Worm (Caenorhabditis elegans) whole organism, L4 larva: ENCODE measurements around the gene K11E4.1.

Source experiments
- F44E2.7 ChIP-seq: fragments of 200-800 bp; sonication (Bioruptor generic); IDR thresholded peaks from 2 replicates; pipeline ENCODE4 v2.1.2; 2022; ENCODE audit warnings: missing genetic modification characterization, missing compliant biosample characterization
- R02D3.7 ChIP-seq: fragments of 150-350 bp; sonication (generic microtip); optimal IDR thresholded peaks from 3 replicates; lab custom pipeline; 2014; ENCODE audit warnings: missing biosample characterization, missing genetic modification characterization
- T20F7.1 ChIP-seq: fragments of 200-800 bp; sonication (Bioruptor generic); optimal IDR thresholded peaks from 2 replicates; lab custom pipeline; 2018; ENCODE audit warnings: mild to moderate bottlenecking, missing genetic modification characterization, missing compliant biosample characterization
- aha-1 ChIP-seq: fragments of 150-350 bp; peaks from one replicate; lab custom pipeline; 2014; ENCODE audit warnings: missing biosample characterization, missing genetic modification characterization
- aly-2 ChIP-seq: sonication (generic microtip); optimal IDR thresholded peaks from 2 replicates; lab custom pipeline; 2018; ENCODE audit warnings: missing biosample characterization, missing genetic modification characterization
- ces-1 ChIP-seq: fragments of 150-350 bp; sonication (generic microtip); optimal IDR thresholded peaks from 4 replicates; lab custom pipeline; 2014; ENCODE audit warnings: missing biosample characterization, missing genetic modification reagents, missing genetic modification characterization
- daf-16 ChIP-seq, 3 experiments: sonication (generic microtip); optimal IDR thresholded peaks; 2 replicates each; lab custom pipeline; 2016 to 2017; ENCODE audit warnings: missing genetic modification characterization in 3 of 3, missing genetic modification reagents in 3 of 3, mild to moderate bottlenecking in 2 of 3, missing compliant biosample characterization in 2 of 3, missing biosample characterization in 1 of 3, moderate library complexity in 1 of 3
- dmd-6 ChIP-seq: fragments of 200-800 bp; sonication (Bioruptor generic); IDR thresholded peaks from 2 replicates; pipeline ENCODE4 v1.3.6; 2022; ENCODE audit warnings: missing genetic modification reagents, missing genetic modification characterization, missing compliant biosample characterization
- dve-1 ChIP-seq: sonication (generic microtip); optimal IDR thresholded peaks from 2 replicates; lab custom pipeline; 2017; ENCODE audit warnings: antibody characterized with exemption, mild to moderate bottlenecking, missing genetic modification characterization, missing compliant biosample characterization; ENCODE audit not compliant: insufficient read depth
- egl-43 ChIP-seq: fragments of 200-800 bp; sonication (Bioruptor generic); IDR thresholded peaks from 2 replicates; pipeline ENCODE4 v1.3.6; 2022; ENCODE audit warnings: missing genetic modification reagents, missing genetic modification characterization, missing compliant biosample characterization
- fos-1 ChIP-seq: fragments of 150-350 bp; optimal IDR thresholded peaks from 2 replicates; lab custom pipeline; 2014; ENCODE audit warnings: missing biosample characterization, missing genetic modification characterization
- gei-8 ChIP-seq: fragments of 200-800 bp; sonication (Bioruptor generic); optimal IDR thresholded peaks from 2 replicates; lab custom pipeline; 2018; ENCODE audit warnings: mild to moderate bottlenecking, missing genetic modification characterization, missing compliant biosample characterization
- hlh-11 ChIP-seq: fragments of 200-800 bp; sonication (Bioruptor generic); optimal IDR thresholded peaks from 2 replicates; lab custom pipeline; 2018; ENCODE audit warnings: mild to moderate bottlenecking, missing genetic modification characterization, missing compliant biosample characterization
- lin-1 ChIP-seq: fragments of 200-800 bp; sonication (Bioruptor generic); IDR thresholded peaks from 2 replicates; pipeline ENCODE4 v1.3.6; 2022; ENCODE audit warnings: missing genetic modification reagents, missing genetic modification characterization, missing compliant biosample characterization
- lin-13 ChIP-seq: fragments of 150-350 bp; optimal IDR thresholded peaks from 2 replicates; lab custom pipeline; 2014; ENCODE audit warnings: missing biosample characterization, missing genetic modification reagents, missing genetic modification characterization
- lin-15B ChIP-seq: fragments of 150-350 bp; sonication (generic microtip); optimal IDR thresholded peaks from 3 replicates; lab custom pipeline; 2014; ENCODE audit warnings: missing biosample characterization, missing genetic modification characterization
- lir-3 ChIP-seq: sonication (generic microtip); optimal IDR thresholded peaks from 2 replicates; lab custom pipeline; 2016; ENCODE audit warnings: mild to moderate bottlenecking, missing genetic modification characterization, missing compliant biosample characterization
- madf-9 ChIP-seq: fragments of 200-800 bp; sonication (Bioruptor generic); conservative IDR thresholded peaks from 2 replicates; pipeline ENCODE4 v1.3.6; 2022; ENCODE audit warnings: missing genetic modification reagents, missing genetic modification characterization, missing compliant biosample characterization
- mdl-1 ChIP-seq, 2 experiments: fragments of 150-350 bp in 1 of 2; sonication (generic microtip) in 1 of 2; optimal IDR thresholded peaks; 2 replicates each; lab custom pipeline; 2014 to 2017; ENCODE audit warnings: missing biosample characterization in 2 of 2, missing genetic modification characterization in 2 of 2
- mep-1 ChIP-seq: fragments of 150-350 bp; sonication (generic microtip); optimal IDR thresholded peaks from 3 replicates; lab custom pipeline; 2014; ENCODE audit warnings: missing biosample characterization, missing genetic modification characterization
- mxl-3 ChIP-seq: fragments of 200-800 bp; sonication (Bioruptor generic); optimal IDR thresholded peaks from 2 replicates; lab custom pipeline; 2018; ENCODE audit warnings: mild to moderate bottlenecking, missing genetic modification characterization, missing compliant biosample characterization
- nhr-10 ChIP-seq: fragments of 150-350 bp; optimal IDR thresholded peaks from 2 replicates; lab custom pipeline; 2014; ENCODE audit warnings: missing biosample characterization, missing genetic modification characterization
- nhr-28 ChIP-seq: fragments of 150-350 bp; optimal IDR thresholded peaks from 2 replicates; lab custom pipeline; 2014; ENCODE audit warnings: missing biosample characterization, missing genetic modification characterization
- nhr-41 ChIP-seq: fragments of 200-800 bp; sonication (Bioruptor generic); IDR thresholded peaks from 2 replicates; pipeline ENCODE4 v1.3.6; 2022; ENCODE audit warnings: missing genetic modification reagents, missing genetic modification characterization, missing compliant biosample characterization
- nhr-42 ChIP-seq: fragments of 200-800 bp; sonication (Bioruptor generic); IDR thresholded peaks from 2 replicates; pipeline ENCODE4 v1.3.6; 2022; ENCODE audit warnings: missing genetic modification characterization, missing compliant biosample characterization
- pha-4 ChIP-seq, 2 experiments: fragments of 150-350 bp in 1 of 2; fragments of 200-800 bp in 1 of 2; sonication (Bioruptor generic) in 1 of 2; IDR thresholded peaks in 1 of 2; optimal IDR thresholded peaks in 1 of 2; 2 replicates each; pipeline versions ENCODE4 v1.3.6 to Lab custom; 2014 to 2022; ENCODE audit warnings: missing genetic modification characterization in 2 of 2, missing genetic modification reagents in 2 of 2, missing biosample characterization in 1 of 2, missing compliant biosample characterization in 1 of 2
- php-3 ChIP-seq: fragments of 200-800 bp; sonication (Bioruptor generic); IDR thresholded peaks from 2 replicates; pipeline ENCODE4 v1.3.6; 2022; ENCODE audit warnings: missing genetic modification reagents, missing genetic modification characterization, missing compliant biosample characterization
- pqm-1 ChIP-seq: sonication (generic microtip); optimal IDR thresholded peaks from 2 replicates; lab custom pipeline; 2017; ENCODE audit warnings: missing biosample characterization, missing genetic modification characterization
- set-16 ChIP-seq: fragments of 200-800 bp; sonication (Bioruptor generic); IDR thresholded peaks from 2 replicates; pipeline ENCODE4 v1.3.6; 2022; ENCODE audit warnings: missing genetic modification reagents, missing genetic modification characterization, missing compliant biosample characterization
- snpc-1.2 ChIP-seq: fragments of 200-800 bp; sonication (Bioruptor generic); IDR thresholded peaks from 2 replicates; pipeline ENCODE4 v1.3.6; 2022; ENCODE audit warnings: missing genetic modification reagents, missing genetic modification characterization, missing compliant biosample characterization
- snpc-4 ChIP-seq: fragments of 150-350 bp; optimal IDR thresholded peaks from 2 replicates; lab custom pipeline; 2014; ENCODE audit warnings: missing biosample characterization, missing genetic modification characterization
- spr-3 ChIP-seq: fragments of 200-800 bp; sonication (Bioruptor generic); optimal IDR thresholded peaks from 2 replicates; lab custom pipeline; 2018; ENCODE audit warnings: mild to moderate bottlenecking, missing genetic modification characterization, missing compliant biosample characterization
- unc-39 ChIP-seq: sonication (generic microtip); optimal IDR thresholded peaks from 2 replicates; lab custom pipeline; 2017; ENCODE audit warnings: missing biosample characterization, missing genetic modification characterization
- unc-62 ChIP-seq, 3 experiments: fragments of 150-350 bp in 1 of 3; sonication (generic microtip); optimal IDR thresholded peaks in 2 of 3; peaks in 1 of 3; 1 replicate in 1 of 3; 2 replicates in 2 of 3; lab custom pipeline; 2014 to 2017; ENCODE audit warnings: missing biosample characterization in 3 of 3, missing genetic modification characterization in 3 of 3, missing genetic modification reagents in 3 of 3, missing genotype in 1 of 3
- zfp-3 ChIP-seq: fragments of 200-800 bp; sonication (Bioruptor generic); conservative IDR thresholded peaks from 2 replicates; pipeline ENCODE4 v1.3.6; 2022; ENCODE audit warnings: missing genetic modification reagents, missing genetic modification characterization, missing compliant biosample characterization
- ztf-11 ChIP-seq: fragments of 150-350 bp; optimal IDR thresholded peaks from 2 replicates; lab custom pipeline; 2014; ENCODE audit warnings: missing biosample characterization, missing genetic modification characterization
- ztf-7 ChIP-seq: fragments of 150-350 bp; optimal IDR thresholded peaks from 2 replicates; lab custom pipeline; 2014; ENCODE audit warnings: missing biosample characterization, missing genetic modification characterization

Gene K11E4.1

ce11 chrX:13759676-13760447, 45.9 kb downstream of the K11E4.1 start, which contains the start of gene cest-13:
Gene cest-13 (plus strand): TSS chrX:13760237.
- TF ChIP-seq pha-4 (GFP tag; IDR thresholded peaks at IDR 0.05; lab: Robert Waterston, UW) (no peak), pha-4 (tag; optimal IDR thresholded peaks at IDR 0.05; lab: Kevin White, UChicago) (no peak), lin-13 (no peak), ztf-7 (tag; lab: Kevin White, UChicago) (no peak), T20F7.1 (GFP tag; lab: Kevin White, UChicago) (no peak), snpc-4 (tag; lab: Kevin White, UChicago) (no peak), R02D3.7 (no peak), snpc-1.2 (GFP tag; lab: Robert Waterston, UW) (no peak), hlh-11 (tag; lab: Kevin White, UChicago) (peak; percentile 45), nhr-42 (GFP tag; lab: Robert Waterston, UW) (no peak), pqm-1 (peak; percentile 83), mep-1 (tag; lab: Kevin White, UChicago) (no peak), ces-1 (GFP tag; lab: Kevin White, UChicago) (no peak), nhr-10 (tag; lab: Kevin White, UChicago) (no peak), unc-39 (tag; lab: Kevin White, UChicago) (no peak), gei-8 (GFP tag; lab: Kevin White, UChicago) (no peak), dmd-6 (GFP tag; lab: Robert Waterston, UW) (peak; percentile 98), lin-1 (GFP tag; lab: Robert Waterston, UW) (0 out of 2 replicates have a peak, but pooled peaks have one; percentile 43), aha-1 (peak; percentile 39), madf-9 (no peak), nhr-41 (0 out of 2 replicates have a peak, but pooled peaks have one; percentile 31), lir-3 (tag; lab: Kevin White, UChicago) (no peak), egl-43 (GFP tag; lab: Robert Waterston, UW) (no peak), php-3 (GFP tag; lab: Robert Waterston, UW) (no peak), lin-15B (tag; lab: Kevin White, UChicago) (no peak), unc-62 (GFP tag; optimal IDR thresholded peaks at IDR 0.05 in 1 of 2; lab: Kevin White, UChicago) (peak in 1 of 2 experiments; percentile 22), unc-62 (tag; optimal IDR thresholded peaks at IDR 0.05; lab: Kevin White, UChicago) (no peak), zfp-3 (GFP tag; lab: Robert Waterston, UW) (no peak), aly-2 (tag; lab: Kevin White, UChicago) (no peak), fos-1 (tag; lab: Kevin White, UChicago) (no peak), F44E2.7 (no peak), dve-1 (peak; percentile 61), daf-16 (GFP tag; optimal IDR thresholded peaks at IDR 0.05; lab: Kevin White, UChicago) (no peak), daf-16 (tag; optimal IDR thresholded peaks at IDR 0.05; lab: Kevin White, UChicago) (peak; percentile 11), mdl-1 (tag; optimal IDR thresholded peaks at IDR 0.05; lab: Kevin White, UChicago) (no peak), spr-3 (GFP tag; lab: Kevin White, UChicago) (no peak), nhr-28 (tag; lab: Kevin White, UChicago) (peak; percentile 60), mxl-3 (GFP tag; lab: Kevin White, UChicago) (peak; percentile 72), set-16 (GFP tag; lab: Robert Waterston, UW) (no peak), ztf-11 (tag; lab: Kevin White, UChicago) (no peak)
- TF ChIP-seq, all 104 proteins: peak for 11
